Fruit fly (Drosophila melanogaster): ENCODE measurements around the gene Glut4EF.

The Glut4EF gene

DNA sequence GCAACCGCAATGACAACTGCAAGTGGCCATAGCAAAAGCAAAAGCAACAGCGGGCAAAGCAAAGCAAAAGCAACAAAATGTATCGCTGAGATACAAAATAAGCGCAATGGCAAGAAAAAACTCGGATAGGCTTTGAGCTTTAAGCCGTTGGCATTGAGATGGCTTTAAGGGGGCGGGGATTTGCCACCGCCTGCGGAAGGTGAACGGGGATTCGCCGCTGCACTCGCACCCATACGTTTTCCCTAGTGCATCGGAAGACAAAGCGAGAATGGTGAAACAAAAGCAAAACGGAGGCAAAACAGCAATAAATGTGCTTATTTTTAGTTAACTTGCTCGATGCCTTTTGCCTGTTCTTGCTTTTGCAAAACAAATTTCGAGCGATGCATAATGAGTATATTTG is 15.3 kb downstream of the Glut4EF start (continued):
- no peak for TF ChIP-seq fd59A (GFP tag; optimal IDR thresholded peaks at IDR 0.05)
- TF ChIP-seq acj6 (GFP tag; optimal IDR thresholded peaks at IDR 0.05), result no peak
- peak; percentile 40; the same call in 1 of the 3 replicates for TF ChIP-seq CG6163 (GFP tag; IDR thresholded peaks at IDR 0.05)
- TF ChIP-seq net (GFP tag; optimal IDR thresholded peaks at IDR 0.05), result peak; percentile 24
- TF ChIP-seq ss (GFP tag; optimal IDR thresholded peaks at IDR 0.05), result peak; percentile 36 to 44
- TF ChIP-seq CG15336 (GFP tag; IDR thresholded peaks at IDR 0.05), result 0 out of 2 replicates have a peak, but pooled peaks have one; percentile 31
- TF ChIP-seq Ets21C (GFP tag; optimal IDR thresholded peaks at IDR 0.05), result no peak
- TF ChIP-seq dsx (GFP tag; optimal IDR thresholded peaks at IDR 0.05; ENCODE audit: poor library complexity, severe bottlenecking), result peak; percentile 76
- peak; percentile 17 for TF ChIP-seq CG1621 (tag; optimal IDR thresholded peaks at IDR 0.05)
- TF ChIP-seq Eip78C (GFP tag), result no peak
- TF ChIP-seq Met (GFP tag; optimal IDR thresholded peaks at IDR 0.05), result no peak
- no peak for TF ChIP-seq dac (GFP tag; optimal IDR thresholded peaks at IDR 0.05)
- TF ChIP-seq Eip93F (GFP tag; optimal IDR thresholded peaks at IDR 0.05), result no peak
- TF ChIP-seq Sox15 (GFP tag; optimal IDR thresholded peaks at IDR 0.05), result no peak
- TF ChIP-seq CG4318 (GFP tag; optimal IDR thresholded peaks at IDR 0.05), result no peak
- TF ChIP-seq CG9139 (GFP tag; optimal IDR thresholded peaks at IDR 0.05), result peak; percentile 11
- no peak for TF ChIP-seq Sox102F (GFP tag; optimal IDR thresholded peaks at IDR 0.05)
- TF ChIP-seq CG11294 (GFP tag; IDR thresholded peaks at IDR 0.05), result no peak
- TF ChIP-seq Ets96B (tag; optimal IDR thresholded peaks at IDR 0.05), result peak; percentile 19
- peak; percentile 23 for TF ChIP-seq Eip75B (GFP tag; optimal IDR thresholded peaks at IDR 0.05)
- no peak for TF ChIP-seq lz (GFP tag; optimal IDR thresholded peaks at IDR 0.05)
- TF ChIP-seq CG6854 (GFP tag; optimal IDR thresholded peaks at IDR 0.05), result no peak
- no peak for TF ChIP-seq Hr4 (GFP tag; optimal IDR thresholded peaks at IDR 0.05)
- no peak for TF ChIP-seq CG10631 (GFP tag; optimal IDR thresholded peaks at IDR 0.05)
- no peak for TF ChIP-seq vri (GFP tag; optimal IDR thresholded peaks at IDR 0.05)
- no peak for TF ChIP-seq CG11902 (GFP tag; optimal IDR thresholded peaks at IDR 0.05)
- no peak for TF ChIP-seq Gug (GFP tag; IDR thresholded peaks at IDR 0.05)
- no peak for TF ChIP-seq fd85E (GFP tag; optimal IDR thresholded peaks at IDR 0.05)
- no peak for TF ChIP-seq CG31627 (GFP tag; optimal IDR thresholded peaks at IDR 0.05)
- no peak for TF ChIP-seq CG11762 (GFP tag; optimal IDR thresholded peaks at IDR 0.05; ENCODE audit: insufficient read depth)
- TF ChIP-seq CG8632 (GFP tag; optimal IDR thresholded peaks at IDR 0.05), result no peak

DNA sequence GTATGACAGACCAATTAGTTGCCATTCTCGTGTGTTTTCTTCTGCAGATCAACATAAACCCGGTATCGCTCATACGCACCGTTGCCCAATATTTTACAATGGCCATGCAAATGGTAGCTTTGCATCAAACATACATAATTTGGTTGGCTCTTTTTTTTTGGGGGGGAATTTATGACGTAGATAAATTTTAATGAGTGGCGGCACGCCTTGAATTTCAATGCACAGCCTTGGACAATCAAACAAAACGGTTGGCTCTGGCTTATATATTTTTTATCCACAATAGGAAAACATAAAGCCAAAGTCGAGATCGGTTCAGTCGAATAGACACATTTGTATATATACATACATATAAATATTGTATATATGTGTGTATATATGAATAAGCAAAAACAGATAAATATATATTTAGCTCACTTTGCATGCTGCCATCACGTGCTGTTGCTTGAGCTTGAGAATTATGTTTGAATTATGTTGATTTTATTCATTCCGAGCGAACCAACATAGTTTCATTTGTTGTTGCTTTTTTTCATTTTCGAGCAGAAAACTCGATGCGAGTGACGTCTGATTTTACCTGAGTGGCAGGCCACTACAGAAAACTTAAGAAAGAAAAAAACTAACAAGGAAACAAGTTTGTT is 16.4 kb downstream of the Glut4EF start:
- no peak for TF ChIP-seq Ets96B (tag; optimal IDR thresholded peaks at IDR 0.05)
- TF ChIP-seq CG6808 (GFP tag; optimal IDR thresholded peaks at IDR 0.05), result no peak
- no peak for TF ChIP-seq CG9139 (GFP tag; optimal IDR thresholded peaks at IDR 0.05)
- no peak for TF ChIP-seq CG3032 (tag; optimal IDR thresholded peaks at IDR 0.05)
- no peak for TF ChIP-seq CG4318 (GFP tag; optimal IDR thresholded peaks at IDR 0.05)
- TF ChIP-seq Sox14 (GFP tag; optimal IDR thresholded peaks at IDR 0.05), result no peak
- no peak for TF ChIP-seq fkh (GFP tag; optimal IDR thresholded peaks at IDR 0.05)
- no peak for TF ChIP-seq CG16779 (tag; optimal IDR thresholded peaks at IDR 0.05)
- TF ChIP-seq Lpt (GFP tag; optimal IDR thresholded peaks at IDR 0.05), result no peak
- no peak for TF ChIP-seq CG8319 (GFP tag; optimal IDR thresholded peaks at IDR 0.05)
- TF ChIP-seq CG6163 (GFP tag; IDR thresholded peaks at IDR 0.05), result no peak
- no peak for TF ChIP-seq fd85E (GFP tag; optimal IDR thresholded peaks at IDR 0.05)
- no peak for TF ChIP-seq lz (GFP tag; optimal IDR thresholded peaks at IDR 0.05)
- no peak for TF ChIP-seq CG6276 (GFP tag; optimal IDR thresholded peaks at IDR 0.05)
- TF ChIP-seq acj6 (GFP tag; optimal IDR thresholded peaks at IDR 0.05), result no peak
- TF ChIP-seq svp (GFP tag), result no peak
- TF ChIP-seq Blimp-1 (GFP tag; optimal IDR thresholded peaks at IDR 0.05), result no peak
- no peak for TF ChIP-seq salr (GFP tag; optimal IDR thresholded peaks at IDR 0.05)

Measured in whole organism, prepupa.